Worm (Caenorhabditis elegans): Measurements from ENCODE around the gene W05H5.1.

W05H5.1 gene

DNA sequence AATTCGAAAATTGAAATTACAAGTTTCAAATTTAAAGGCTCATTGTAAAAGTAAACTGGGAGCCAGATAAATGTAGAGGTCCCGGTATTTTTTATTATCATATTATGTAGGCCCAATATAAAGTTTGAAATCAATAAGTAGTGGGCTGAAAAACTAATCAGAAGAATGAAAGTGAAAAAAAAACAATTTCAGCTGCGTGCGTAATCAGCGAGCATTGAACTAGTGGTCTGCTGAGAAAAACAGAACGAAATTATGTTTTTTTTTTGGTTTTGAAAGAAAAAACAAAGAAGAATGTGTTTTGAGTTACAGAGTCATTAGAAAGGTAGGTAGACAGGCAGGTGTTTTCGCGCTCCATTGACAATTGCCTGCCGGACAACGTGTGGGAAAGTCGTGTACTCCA lies 35.9 kb downstream of the W05H5.1 start, which contains the start of gene sre-31:
Gene sre-31 (minus strand): TSS at position 101 of the 400 bp plus-strand sequence.
- TF ChIP-seq attf-6 (GFP tag; IDR thresholded peaks at IDR 0.05) (no peak), attf-3 (GFP tag; conservative IDR thresholded peaks at IDR 0.05) (no peak), fkh-3 (tag; optimal IDR thresholded peaks at IDR 0.05) (no peak)

DNA sequence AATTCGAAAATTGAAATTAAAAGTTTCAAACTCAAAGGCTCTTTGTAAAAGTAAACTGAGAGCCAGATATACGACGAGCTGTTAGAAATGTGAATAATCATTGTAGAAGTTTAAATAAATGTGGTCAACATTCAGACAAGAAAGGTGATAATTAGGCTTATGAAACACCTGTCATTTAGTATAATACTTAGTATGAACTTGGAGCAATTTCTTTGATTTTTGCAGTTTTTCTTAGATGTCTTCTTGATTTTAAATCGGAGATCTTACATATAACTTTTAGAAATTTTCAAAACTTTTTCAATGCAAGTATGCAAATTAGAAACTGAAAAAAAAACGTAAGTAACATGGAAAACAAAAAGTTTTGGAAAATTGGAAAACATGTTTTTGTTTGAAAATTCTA lies 38.2 kb downstream of the W05H5.1 start, which contains the start of gene sre-30:
Gene sre-30 (minus strand): TSS at position 101 of the 400 bp plus-strand sequence.
- TF ChIP-seq mcd-1 (GFP tag; IDR thresholded peaks at IDR 0.05) (no peak), snpc-3.4 (tag; optimal IDR thresholded peaks at IDR 0.05) (no peak), lsl-1 (GFP tag; optimal IDR thresholded peaks at IDR 0.05) (no peak), lin-35 (GFP tag; optimal IDR thresholded peaks at IDR 0.05) (no peak), ama-1 (optimal IDR thresholded peaks at IDR 0.05) (no peak), ama-1 (GFP tag; optimal IDR thresholded peaks at IDR 0.05) (no peak), unc-130 (GFP tag; optimal IDR thresholded peaks at IDR 0.05) (no peak), hmg-20 (GFP tag; IDR thresholded peaks at IDR 0.05) (no peak)

DNA sequence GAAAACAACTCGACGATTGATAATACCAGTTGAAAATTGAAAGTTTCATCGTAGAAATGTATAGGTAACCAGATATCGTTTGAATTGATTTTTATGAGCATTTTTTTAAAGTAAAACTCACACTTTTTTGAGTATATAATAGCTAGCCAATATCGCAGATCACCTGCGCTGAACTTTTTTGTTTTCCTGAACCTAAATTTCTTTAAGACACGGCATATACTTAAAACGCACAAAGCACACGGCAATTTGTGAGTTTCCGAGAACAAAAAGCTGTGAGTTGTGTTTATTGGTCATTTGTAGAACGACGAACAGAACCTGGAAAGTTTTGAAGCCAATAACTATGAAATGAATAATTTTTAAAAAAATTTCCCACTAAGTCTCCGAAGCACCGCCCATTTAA lies 42.8 kb downstream of the W05H5.1 start, which contains the start of gene sre-29:
Gene sre-29 (minus strand): TSS at position 101 of the 400 bp plus-strand sequence.
- TF ChIP-seq B0336.3 (GFP tag; IDR thresholded peaks at IDR 0.05) (no peak), madf-3 (GFP tag; IDR thresholded peaks at IDR 0.05) (no peak), nhr-90 (tag; optimal IDR thresholded peaks at IDR 0.05) (no peak), ceh-79 (tag; optimal IDR thresholded peaks at IDR 0.05) (no peak), gei-17 (GFP tag; optimal IDR thresholded peaks at IDR 0.05) (no peak), sdz-38 (tag; optimal IDR thresholded peaks at IDR 0.05) (no peak), chd-7 (tag; optimal IDR thresholded peaks at IDR 0.05) (no peak), Y53G8AR.9 (GFP tag; conservative IDR thresholded peaks at IDR 0.05) (no peak), nhr-27 (tag; optimal IDR thresholded peaks at IDR 0.05) (no peak), egl-44 (GFP tag; IDR thresholded peaks at IDR 0.05) (no peak), ZK185.1 (tag; optimal IDR thresholded peaks at IDR 0.05; ENCODE audit: poor library complexity, severe bottlenecking) (no peak), snpc-4 (GFP tag; optimal IDR thresholded peaks at IDR 0.05) (no peak), snpc-4 (tag; optimal IDR thresholded peaks at IDR 0.05) (no peak), attf-5 (GFP tag; optimal IDR thresholded peaks at IDR 0.05) (no peak)

DNA sequence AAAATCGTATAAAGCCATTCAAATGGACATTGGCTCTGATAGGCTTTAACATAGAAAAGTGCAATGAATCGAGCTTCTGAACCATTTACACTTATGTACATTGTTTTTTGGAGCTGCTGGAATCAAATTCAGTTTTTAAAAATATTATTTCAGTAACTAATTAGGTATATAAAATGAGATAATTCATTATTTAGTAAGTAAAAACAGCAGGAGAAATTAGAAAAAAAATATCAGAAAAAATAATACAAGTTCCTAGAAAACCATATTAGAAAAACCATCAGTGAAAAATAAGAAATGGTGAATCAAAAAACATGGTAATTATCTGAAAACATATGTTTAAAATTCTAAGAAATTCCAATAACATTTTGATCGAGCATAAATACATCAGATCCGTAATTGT lies 46.9 kb downstream of the W05H5.1 start, which contains the start of gene F57G9.7:
Gene F57G9.7 (minus strand): TSS at position 101 of the 400 bp plus-strand sequence.
- TF ChIP-seq tbx-9 (tag; optimal IDR thresholded peaks at IDR 0.05; ENCODE audit: borderline replicate concordance) (no peak), ZK185.1 (tag; optimal IDR thresholded peaks at IDR 0.05; ENCODE audit: poor library complexity, severe bottlenecking) (no peak), lin-26 (GFP tag; IDR thresholded peaks at IDR 0.05) (no peak), bed-1 (GFP tag; IDR thresholded peaks at IDR 0.05) (no peak), unc-130 (GFP tag; optimal IDR thresholded peaks at IDR 0.05) (no peak), F22D6.2 (tag; optimal IDR thresholded peaks at IDR 0.05) (no peak)

DNA sequence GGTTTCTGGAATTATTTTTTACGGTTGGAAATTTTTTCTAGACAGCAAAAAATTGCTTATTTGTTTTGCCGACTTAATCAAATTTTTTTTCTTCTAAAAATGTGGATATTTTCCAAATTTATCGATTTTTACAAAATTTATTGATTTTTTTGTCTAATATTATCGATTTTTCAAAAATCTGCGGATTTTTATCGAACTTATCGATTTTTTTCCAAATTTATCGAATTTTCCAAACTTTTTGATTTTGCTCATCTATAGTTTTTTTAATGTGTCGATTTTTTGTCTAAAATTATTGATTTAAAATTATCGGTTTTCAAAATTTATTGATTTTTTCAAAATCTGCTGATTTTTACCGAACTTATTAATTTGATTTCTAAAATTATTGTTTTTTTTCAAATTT lies 50.4 kb downstream of the W05H5.1 start:
- TF ChIP-seq ztf-26 (tag; optimal IDR thresholded peaks at IDR 0.05) (no peak), hmg-1.2 (GFP tag; IDR thresholded peaks at IDR 0.05) (no peak), ccch-3 (GFP tag; optimal IDR thresholded peaks at IDR 0.05) (no peak), nfyb-1 (GFP tag; IDR thresholded peaks at IDR 0.05) (no peak), F37B4.10 (GFP tag; IDR thresholded peaks at IDR 0.05) (no peak), ets-4 (GFP tag; optimal IDR thresholded peaks at IDR 0.05) (no peak), aptf-3 (GFP tag; IDR thresholded peaks at IDR 0.05) (no peak), athp-1 (tag; optimal IDR thresholded peaks at IDR 0.05) (no peak), nhr-90 (tag; optimal IDR thresholded peaks at IDR 0.05) (no peak), madf-10 (tag; optimal IDR thresholded peaks at IDR 0.05) (no peak)
